Fruit fly (Drosophila melanogaster) whole organism, embryonic: ENCODE measurements around the gene br.

Experiments used
- Adf1 ChIP-seq: fragments of 200-800 bp; sonication (Bioruptor generic); IDR thresholded peaks from 2 replicates; pipeline ENCODE4 v1.3.6; 2022; ENCODE audit warnings: missing biosample characterization, missing genetic modification characterization
- Aef1 ChIP-seq: fragments of 200-800 bp; sonication (Bioruptor generic); IDR thresholded peaks from 3 replicates; pipeline ENCODE4 v1.3.6; 2022; ENCODE audit warnings: missing biosample characterization, missing genetic modification characterization
- BtbVII ChIP-seq: fragments of 200-800 bp; sonication (Bioruptor generic); optimal IDR thresholded peaks from 3 replicates; lab custom pipeline; 2017; ENCODE audit warnings: missing biosample characterization, mild to moderate bottlenecking, missing genetic modification characterization
- CG12744 ChIP-seq: fragments of 200-800 bp; sonication (Bioruptor generic); optimal IDR thresholded peaks from 2 replicates; lab custom pipeline; 2016; ENCODE audit warnings: missing biosample characterization, missing genetic modification characterization
- CG13624 ChIP-seq: fragments of 200-800 bp; sonication (Bioruptor generic); optimal IDR thresholded peaks from 2 replicates; lab custom pipeline; 2016; ENCODE audit warnings: missing biosample characterization, missing genetic modification characterization
- CG13894 ChIP-seq: fragments of 200-800 bp; sonication (Bioruptor generic); optimal IDR thresholded peaks from 3 replicates; lab custom pipeline; 2018; ENCODE audit warnings: missing biosample characterization, mild to moderate bottlenecking, missing genetic modification characterization, moderate library complexity
- CG15269 ChIP-seq: fragments of 200-800 bp; sonication (Bioruptor generic); optimal IDR thresholded peaks from 2 replicates; lab custom pipeline; 2018; ENCODE audit warnings: missing biosample characterization, mild to moderate bottlenecking, missing genetic modification characterization, moderate library complexity
- CG1602 ChIP-seq: fragments of 200-800 bp; sonication (Bioruptor generic); optimal IDR thresholded peaks from 3 replicates; lab custom pipeline; 2016; ENCODE audit warnings: missing biosample characterization, missing genetic modification characterization
- CG17359 ChIP-seq: fragments of 200-800 bp; sonication (Bioruptor generic); optimal IDR thresholded peaks from 3 replicates; lab custom pipeline; 2018; ENCODE audit warnings: missing biosample characterization, mild to moderate bottlenecking, missing genetic modification characterization, moderate library complexity
- CG17385 ChIP-seq: fragments of 200-800 bp; sonication (Bioruptor generic); optimal IDR thresholded peaks from 3 replicates; lab custom pipeline; 2018; ENCODE audit warnings: missing biosample characterization, mild to moderate bottlenecking, missing genetic modification characterization
- CG17612 ChIP-seq: fragments of 200-800 bp; sonication (Bioruptor generic); IDR thresholded peaks from 2 replicates; pipeline ENCODE4 v1.3.6; 2022; ENCODE audit warnings: missing biosample characterization, missing genetic modification characterization
- CG18262 ChIP-seq: fragments of 200-800 bp; optimal IDR thresholded peaks from 3 replicates; lab custom pipeline; 2019; ENCODE audit warnings: missing biosample characterization, mild to moderate bottlenecking, missing genetic modification characterization, moderate library complexity
- CG3847 ChIP-seq: fragments of 200-800 bp; sonication (Bioruptor generic); IDR thresholded peaks from 2 replicates; pipeline ENCODE4 v1.3.6; 2022; ENCODE audit warnings: missing biosample characterization, missing genetic modification characterization
- CG3995 ChIP-seq: fragments of 200-800 bp; sonication (Bioruptor generic); optimal IDR thresholded peaks from 3 replicates; lab custom pipeline; 2016; ENCODE audit warnings: missing biosample characterization, missing genetic modification characterization
- CG4360 ChIP-seq: fragments of 200-800 bp; sonication (Bioruptor generic); IDR thresholded peaks from 2 replicates; pipeline ENCODE4 v1.3.6; 2022; ENCODE audit warnings: missing biosample characterization, missing genetic modification characterization
- CG4404 ChIP-seq: fragments of 200-800 bp; sonication (Bioruptor generic); IDR thresholded peaks from 2 replicates; pipeline ENCODE4 v1.3.6; 2022; ENCODE audit warnings: missing biosample characterization, missing genetic modification characterization
- CG4820 ChIP-seq: fragments of 200-800 bp; sonication (Bioruptor generic); optimal IDR thresholded peaks from 3 replicates; lab custom pipeline; 2016; ENCODE audit warnings: missing biosample characterization, missing genetic modification characterization
- CG6175 ChIP-seq: fragments of 200-800 bp; sonication (Bioruptor generic); IDR thresholded peaks from 3 replicates; pipeline ENCODE4 v1.3.6; 2022; ENCODE audit warnings: missing biosample characterization, missing genetic modification characterization
- CTCF ChIP-seq: fragments of 200-800 bp; sonication (Bioruptor generic); optimal IDR thresholded peaks from 2 replicates; lab custom pipeline; 2017; ENCODE audit warnings: missing biosample characterization, mild to moderate bottlenecking, missing genetic modification characterization, moderate library complexity
- Deaf1 ChIP-seq: fragments of 200-800 bp; optimal IDR thresholded peaks from 3 replicates; lab custom pipeline; 2019; ENCODE audit warnings: missing biosample characterization, mild to moderate bottlenecking, missing genetic modification characterization, moderate library complexity
- Hey ChIP-seq: fragments of 200-800 bp; sonication (Bioruptor generic); optimal IDR thresholded peaks from 3 replicates; lab custom pipeline; 2018; ENCODE audit warnings: missing biosample characterization, mild to moderate bottlenecking, missing genetic modification characterization
- Hmr ChIP-seq: fragments of 200-800 bp; sonication (Bioruptor generic); optimal IDR thresholded peaks from 3 replicates; lab custom pipeline; 2017; ENCODE audit warnings: mild to moderate bottlenecking, missing biosample characterization, missing genetic modification reagents, missing genetic modification characterization
- Hr39 ChIP-seq: fragments of >200 bp; optimal IDR thresholded peaks from 2 replicates; lab custom pipeline; 2017
- Oli ChIP-seq: fragments of 200-800 bp; sonication (Bioruptor generic); optimal IDR thresholded peaks from 2 replicates; lab custom pipeline; 2018; ENCODE audit warnings: missing biosample characterization, mild to moderate bottlenecking, missing genetic modification characterization, moderate library complexity
- Pdp1 ChIP-seq, 2 experiments: fragments of 200-800 bp; sonication (Bioruptor generic); optimal IDR thresholded peaks; 3 replicates each; lab custom pipeline; 2016; ENCODE audit warnings: missing biosample characterization in 2 of 2, missing genetic modification characterization in 2 of 2, mild to moderate bottlenecking in 1 of 2, moderate library complexity in 1 of 2
- Taf1 ChIP-seq: fragments of 200-800 bp; sonication (Bioruptor generic); IDR thresholded peaks from 2 replicates; pipeline ENCODE4 v1.3.6; 2022; ENCODE audit warnings: missing biosample characterization, missing genetic modification characterization
- Usf ChIP-seq: fragments of 200-800 bp; sonication (Bioruptor generic); optimal IDR thresholded peaks from 2 replicates; lab custom pipeline; 2017; ENCODE audit warnings: missing genotype, missing biosample characterization, missing genetic modification characterization
- abd-A ChIP-seq: fragments of 200-800 bp; sonication (Bioruptor generic); optimal IDR thresholded peaks from 3 replicates; lab custom pipeline; 2019; ENCODE audit warnings: missing biosample characterization, mild to moderate bottlenecking, missing genetic modification characterization, moderate library complexity
- cg ChIP-seq: fragments of 200-800 bp; sonication (Bioruptor generic); optimal IDR thresholded peaks from 3 replicates; lab custom pipeline; 2019; ENCODE audit warnings: missing biosample characterization, mild to moderate bottlenecking, missing genetic modification characterization, moderate library complexity
- crc ChIP-seq: fragments of 200-800 bp; sonication (Bioruptor generic); optimal IDR thresholded peaks from 2 replicates; lab custom pipeline; 2016; ENCODE audit warnings: missing biosample characterization, missing genetic modification characterization
- crol ChIP-seq: fragments of 200-800 bp; sonication (Bioruptor generic); IDR thresholded peaks from 2 replicates; pipeline ENCODE4 v1.3.6; 2022; ENCODE audit warnings: missing biosample characterization, missing genetic modification characterization
- dm ChIP-seq: fragments of 200-800 bp; sonication (Bioruptor generic); optimal IDR thresholded peaks from 3 replicates; lab custom pipeline; 2016; ENCODE audit warnings: missing biosample characterization, missing genetic modification characterization
- exex ChIP-seq: fragments of 200-800 bp; sonication (Bioruptor generic); optimal IDR thresholded peaks from 4 replicates; lab custom pipeline; 2018; ENCODE audit warnings: missing biosample characterization, mild to moderate bottlenecking, missing genetic modification characterization, moderate library complexity
- grn ChIP-seq: fragments of 200-800 bp; sonication (Bioruptor generic); optimal IDR thresholded peaks from 3 replicates; lab custom pipeline; 2017; ENCODE audit warnings: missing biosample characterization, missing genetic modification characterization
- gsb-n ChIP-seq: fragments of 200-800 bp; sonication (Bioruptor generic); optimal IDR thresholded peaks from 3 replicates; lab custom pipeline; 2018; ENCODE audit warnings: missing biosample characterization, mild to moderate bottlenecking, missing genetic modification characterization
- lab ChIP-seq: fragments of 200-800 bp; sonication (Bioruptor generic); optimal IDR thresholded peaks from 3 replicates; lab custom pipeline; 2017; ENCODE audit warnings: missing biosample characterization, missing genetic modification characterization, mild to moderate bottlenecking, moderate library complexity, missing genetic modification reagents
- mirr ChIP-seq: fragments of 200-800 bp; sonication (Bioruptor generic); optimal IDR thresholded peaks from 3 replicates; lab custom pipeline; 2018; ENCODE audit warnings: missing biosample characterization, mild to moderate bottlenecking, missing genetic modification characterization
- nerfin-1 ChIP-seq: fragments of 200-800 bp; sonication (Bioruptor generic); optimal IDR thresholded peaks from 3 replicates; lab custom pipeline; 2019; ENCODE audit warnings: missing biosample characterization, mild to moderate bottlenecking, missing genetic modification characterization, moderate library complexity
- nom ChIP-seq: fragments of 200-800 bp; sonication (Bioruptor generic); optimal IDR thresholded peaks from 2 replicates; lab custom pipeline; 2017; ENCODE audit warnings: missing biosample characterization, missing genetic modification characterization, mild to moderate bottlenecking, moderate library complexity, missing genetic modification reagents
- oc ChIP-seq: fragments of 200-800 bp; sonication (Bioruptor generic); optimal IDR thresholded peaks from 2 replicates; lab custom pipeline; 2018; ENCODE audit warnings: missing biosample characterization, mild to moderate bottlenecking, missing genetic modification characterization, moderate library complexity
- pros ChIP-seq: fragments of 200-800 bp; sonication (Bioruptor generic); optimal IDR thresholded peaks from 3 replicates; lab custom pipeline; 2019; ENCODE audit warnings: missing biosample characterization, mild to moderate bottlenecking, missing genetic modification characterization, moderate library complexity
- sc ChIP-seq, 3 experiments: fragments of >200 bp in 2 of 3; fragments of 200-800 bp in 1 of 3; sonication (Bioruptor generic) in 1 of 3; optimal IDR thresholded peaks; 2 replicates in 2 of 3; 3 replicates in 1 of 3; lab custom pipeline; 2017; ENCODE audit warnings: mild to moderate bottlenecking in 1 of 3, missing biosample characterization in 1 of 3, missing genetic modification characterization in 1 of 3, missing genetic modification reagents in 1 of 3
- scrt ChIP-seq: fragments of 200-800 bp; sonication (Bioruptor generic); optimal IDR thresholded peaks from 2 replicates; lab custom pipeline; 2018; ENCODE audit warnings: missing biosample characterization, mild to moderate bottlenecking, missing genetic modification characterization, moderate library complexity
- sens ChIP-seq: fragments of 200-800 bp; sonication (Bioruptor generic); peaks from one replicate; lab custom pipeline; 2016; ENCODE audit warnings: missing biosample characterization, missing genetic modification characterization
- sqz ChIP-seq: fragments of 200-800 bp; sonication (Bioruptor generic); optimal IDR thresholded peaks from 3 replicates; lab custom pipeline; 2018; ENCODE audit warnings: missing biosample characterization, mild to moderate bottlenecking, missing genetic modification characterization
- sr ChIP-seq: fragments of 200-800 bp; sonication (Bioruptor generic); IDR thresholded peaks from 3 replicates; pipeline ENCODE4 v1.3.6; 2022; ENCODE audit warnings: missing biosample characterization, missing genetic modification characterization
- toy ChIP-seq: fragments of 200-800 bp; sonication (Bioruptor generic); IDR thresholded peaks from 2 replicates; pipeline ENCODE4 v1.3.6; 2022; ENCODE audit warnings: missing biosample characterization, missing genetic modification characterization
- unpg ChIP-seq: fragments of 200-800 bp; sonication (Bioruptor generic); optimal IDR thresholded peaks from 3 replicates; lab custom pipeline; 2018; ENCODE audit warnings: missing biosample characterization, mild to moderate bottlenecking, missing genetic modification characterization, moderate library complexity

The br gene

DNA sequence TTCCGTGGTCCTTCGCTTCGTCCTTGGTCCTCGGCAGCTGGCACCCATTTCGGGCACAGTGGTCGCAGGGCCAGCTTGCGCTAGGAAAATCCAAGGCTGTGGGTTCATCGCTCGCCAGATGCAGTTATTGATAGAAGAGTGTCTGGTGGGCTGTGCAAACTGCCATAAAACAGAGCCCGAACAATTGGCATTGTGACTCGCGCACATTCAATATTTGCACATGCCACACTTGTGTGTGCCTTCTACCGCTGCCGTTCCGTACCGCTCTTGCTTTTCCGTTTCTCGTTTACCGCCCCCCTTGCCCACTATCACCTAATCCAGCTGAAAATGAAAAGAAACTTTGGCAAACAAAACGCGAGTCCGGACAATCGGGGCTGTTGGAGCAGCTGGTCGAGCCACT, 20.8 kb downstream of the br start (continued):
- TF ChIP-seq CG18262 (no peak), lab (GFP tag; lab: Kevin White, UChicago) (peak; percentile 45), CG4820 (no peak), Hey (tag; lab: Kevin White, UChicago) (peak; percentile 6), sc (optimal IDR thresholded peaks at IDR 0.05; lab: Kevin White, UChicago) (no peak), sc (GFP tag; optimal IDR thresholded peaks at IDR 0.05; lab: Kevin White, UChicago) (no peak), gsb-n (no peak), crc (GFP tag; lab: Kevin White, UChicago) (no peak), Hmr (peak; percentile 45), CG13624 (GFP tag; lab: Kevin White, UChicago) (no peak), unpg (no peak), CG17612 (GFP tag; lab: Robert Waterston, UW) (no peak), sens (peak; percentile 18), nerfin-1 (tag; lab: Kevin White, UChicago) (no peak)

DNA sequence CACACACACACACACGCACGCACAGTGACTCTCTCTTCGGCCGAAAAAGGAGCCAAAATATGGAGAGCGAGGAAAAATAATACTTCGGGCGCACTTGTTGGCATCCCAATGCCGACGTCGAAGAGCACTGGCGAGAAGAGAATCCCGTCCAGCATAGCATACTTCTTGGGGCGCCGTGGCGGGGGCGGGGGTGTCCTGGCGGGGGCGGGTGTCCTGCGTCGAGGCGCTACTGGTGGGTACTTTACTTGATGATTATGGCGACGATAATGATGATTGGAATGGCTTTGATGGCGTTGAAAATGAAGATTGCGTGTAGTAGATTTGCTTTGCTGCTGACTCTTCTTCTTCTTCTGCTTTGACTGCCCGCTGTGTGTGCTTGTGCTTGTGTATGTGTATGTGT, 31.1 kb downstream of the br start:
- no peak for TF ChIP-seq BtbVII
- peak; percentile 67 for TF ChIP-seq Deaf1
- peak; percentile 25 for TF ChIP-seq exex (tag; lab: Kevin White, UChicago)
- TF ChIP-seq CG1602 (GFP tag; lab: Kevin White, UChicago): no peak
- no peak for TF ChIP-seq CG3995 (GFP tag; lab: Kevin White, UChicago)
- TF ChIP-seq Taf1 (GFP tag; lab: Robert Waterston, UW): no peak
- TF ChIP-seq Pdp1 (GFP tag; optimal IDR thresholded peaks at IDR 0.05; lab: Kevin White, UChicago): no peak
- TF ChIP-seq CG12744 (GFP tag; lab: Kevin White, UChicago): no peak
- peak; percentile 39 for TF ChIP-seq cg (GFP tag; lab: Kevin White, UChicago)
- peak; percentile 58; the same call in 1 of the 2 replicates for TF ChIP-seq Adf1 (GFP tag; lab: Robert Waterston, UW)
- no peak for TF ChIP-seq toy (GFP tag; lab: Robert Waterston, UW)
- peak; percentile 71 for TF ChIP-seq crol (GFP tag; lab: Robert Waterston, UW)
- TF ChIP-seq Aef1 (GFP tag; lab: Robert Waterston, UW): no peak
- TF ChIP-seq Hr39: no peak
- peak; percentile 15 for TF ChIP-seq mirr (GFP tag; lab: Kevin White, UChicago)
- no peak for TF ChIP-seq sr (GFP tag; lab: Robert Waterston, UW)
- TF ChIP-seq grn: peak; percentile 5
- TF ChIP-seq scrt (GFP tag; lab: Kevin White, UChicago): peak; percentile 98
- peak; percentile 52 for TF ChIP-seq CG13894 (tag; lab: Kevin White, UChicago)
- no peak for TF ChIP-seq CG3847 (GFP tag; lab: Robert Waterston, UW)
- peak; percentile 30 for TF ChIP-seq CG17385 (GFP tag; lab: Kevin White, UChicago)
- TF ChIP-seq CTCF (GFP tag; lab: Kevin White, UChicago): no peak
- TF ChIP-seq CG4404: no peak
- no peak for TF ChIP-seq CG15269
- TF ChIP-seq CG6175 (GFP tag; lab: Robert Waterston, UW): no peak
- no peak for TF ChIP-seq dm
- peak; percentile 100 for TF ChIP-seq abd-A

DNA sequence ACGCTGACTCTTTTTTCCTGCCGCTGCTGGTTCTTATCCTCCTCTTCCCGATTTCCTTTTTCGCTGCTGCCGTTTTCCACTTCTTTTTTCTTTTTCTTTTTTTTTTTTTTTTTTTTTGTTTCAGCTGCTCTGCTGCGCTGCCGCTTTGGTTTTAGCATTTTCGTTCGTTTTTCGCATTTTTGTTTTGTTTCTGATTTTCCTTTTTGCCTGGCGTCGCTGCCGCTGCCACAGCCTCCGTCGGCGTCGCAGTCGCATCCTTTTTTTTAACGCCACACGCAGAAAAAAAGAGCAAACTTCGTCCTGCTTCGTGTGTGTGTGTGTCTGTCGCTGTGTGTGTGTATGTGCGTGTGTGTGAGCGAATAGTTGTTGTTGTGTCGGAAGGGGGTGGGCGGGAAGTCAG, 32.9 kb downstream of the br start:
- TF ChIP-seq CG13894 (tag; lab: Kevin White, UChicago): no peak
- TF ChIP-seq CG17359 (tag; lab: Kevin White, UChicago): peak; percentile 45
- TF ChIP-seq Usf (GFP tag; lab: Kevin White, UChicago): no peak
- TF ChIP-seq unpg: no peak
- TF ChIP-seq Oli (tag; lab: Kevin White, UChicago): no peak
- peak; percentile 81 for TF ChIP-seq Adf1 (GFP tag; lab: Robert Waterston, UW)
- TF ChIP-seq cg (GFP tag; lab: Kevin White, UChicago): peak; percentile 17
- TF ChIP-seq Hr39: peak; percentile 40
- TF ChIP-seq CG4360 (GFP tag; lab: Robert Waterston, UW): 0 out of 2 replicates have a peak, but pooled peaks have one; percentile 37
- peak; percentile 38 for TF ChIP-seq nom (GFP tag; lab: Kevin White, UChicago)
- TF ChIP-seq pros (GFP tag; lab: Kevin White, UChicago): peak; percentile 36
- peak; percentile 83 for TF ChIP-seq sqz (GFP tag; lab: Kevin White, UChicago)
- TF ChIP-seq oc: no peak
- TF ChIP-seq, all 482 proteins: peak for 8
